Worm (Caenorhabditis elegans) whole organism, L1 larva: ENCODE data around the gene hlh-28.

Experiments
- C34B4.2 ChIP-seq: sonication (generic microtip); optimal IDR thresholded peaks from 2 replicates; lab custom pipeline; 2017; ENCODE audit warnings: mild to moderate bottlenecking, missing genetic modification characterization, missing compliant biosample characterization
- F16B12.6 ChIP-seq: fragments of 150-350 bp; optimal IDR thresholded peaks from 2 replicates; lab custom pipeline; 2014; ENCODE audit warnings: missing biosample characterization, missing genetic modification characterization
- aha-1 ChIP-seq: fragments of 150-350 bp; optimal IDR thresholded peaks from 2 replicates; lab custom pipeline; 2014; ENCODE audit warnings: missing biosample characterization, missing genetic modification characterization
- aly-2 ChIP-seq: fragments of 150-350 bp; optimal IDR thresholded peaks from 2 replicates; lab custom pipeline; 2014; ENCODE audit warnings: missing biosample characterization, missing genetic modification characterization
- ceh-63 ChIP-seq: fragments of 200-800 bp; sonication (Bioruptor generic); optimal IDR thresholded peaks from 2 replicates; lab custom pipeline; 2018; ENCODE audit warnings: mild to moderate bottlenecking, missing genetic modification characterization, missing compliant biosample characterization
- ceh-8 ChIP-seq: fragments of 200-800 bp; sonication (Bioruptor generic); optimal IDR thresholded peaks from 2 replicates; lab custom pipeline; 2018; ENCODE audit warnings: mild to moderate bottlenecking, missing genetic modification characterization, moderate library complexity, missing compliant biosample characterization
- ceh-88 ChIP-seq: fragments of 200-800 bp; sonication (Bioruptor generic); IDR thresholded peaks from 2 replicates; pipeline ENCODE4 v1.3.6; 2022; ENCODE audit warnings: missing genetic modification characterization, missing compliant biosample characterization
- ces-1 ChIP-seq: fragments of 150-350 bp; optimal IDR thresholded peaks from 2 replicates; lab custom pipeline; 2014; ENCODE audit warnings: missing biosample characterization, missing genetic modification reagents, missing genetic modification characterization
- dpl-1 ChIP-seq, 3 experiments: fragments of 150-350 bp in 2 of 3; sonication (generic microtip) in 1 of 3; optimal IDR thresholded peaks; 2 replicates each; lab custom pipeline; 2014 to 2017; ENCODE audit warnings: missing biosample characterization in 3 of 3, missing genetic modification characterization in 3 of 3, missing genetic modification reagents in 3 of 3
- efl-3 ChIP-seq: fragments of 200-800 bp; sonication (Bioruptor generic); optimal IDR thresholded peaks from 2 replicates; lab custom pipeline; 2018; ENCODE audit warnings: mild to moderate bottlenecking, missing genetic modification characterization, missing compliant biosample characterization
- egl-13 ChIP-seq: sonication (generic microtip); optimal IDR thresholded peaks from 2 replicates; lab custom pipeline; 2016; ENCODE audit warnings: missing genotype, missing genetic modification reagents, missing genetic modification characterization, missing compliant biosample characterization
- elt-3 ChIP-seq, 6 experiments: fragments of 150-350 bp in 1 of 6; sonication (generic microtip); optimal IDR thresholded peaks; 2 replicates each; lab custom pipeline; 2017 to 2018; ENCODE audit warnings: missing biosample characterization in 6 of 6, missing genetic modification characterization in 6 of 6, inconsistent platforms in 1 of 6
- ets-5 ChIP-seq: fragments of 200-800 bp; sonication (Bioruptor generic); IDR thresholded peaks from 2 replicates; pipeline ENCODE4 v1.3.6; 2022; ENCODE audit warnings: missing genetic modification characterization, missing compliant biosample characterization
- fkh-10 ChIP-seq: sonication (generic microtip); optimal IDR thresholded peaks from 2 replicates; lab custom pipeline; 2017; ENCODE audit warnings: missing biosample characterization, missing genetic modification reagents, missing genetic modification characterization
- fkh-4 ChIP-seq: sonication (generic microtip); optimal IDR thresholded peaks from 2 replicates; lab custom pipeline; 2016; ENCODE audit warnings: missing compliant biosample characterization, missing genetic modification characterization, borderline replicate concordance
- fos-1 ChIP-seq: fragments of 150-350 bp; optimal IDR thresholded peaks from 2 replicates; lab custom pipeline; 2014; ENCODE audit warnings: missing biosample characterization, missing genetic modification characterization
- hlh-17 ChIP-seq: fragments of 200-800 bp; sonication (Bioruptor generic); optimal IDR thresholded peaks from 2 replicates; lab custom pipeline; 2018; ENCODE audit warnings: missing genetic modification characterization, mild to moderate bottlenecking, missing compliant biosample characterization, moderate library complexity, borderline replicate concordance
- hlh-4 ChIP-seq: sonication (generic microtip); optimal IDR thresholded peaks from 2 replicates; lab custom pipeline; 2016; ENCODE audit warnings: mild to moderate bottlenecking, missing genetic modification characterization, missing compliant biosample characterization
- jun-1 ChIP-seq: fragments of 150-350 bp; optimal IDR thresholded peaks from 2 replicates; lab custom pipeline; 2014; ENCODE audit warnings: missing biosample characterization, missing genetic modification reagents, missing genetic modification characterization
- lin-13 ChIP-seq: fragments of 150-350 bp; optimal IDR thresholded peaks from 2 replicates; lab custom pipeline; 2014; ENCODE audit warnings: missing biosample characterization, missing genetic modification reagents, missing genetic modification characterization
- lin-14 ChIP-seq: fragments of 200-800 bp; sonication (Bioruptor generic); optimal IDR thresholded peaks from 2 replicates; lab custom pipeline; 2018; ENCODE audit warnings: mild to moderate bottlenecking, missing genetic modification characterization, moderate library complexity, missing compliant biosample characterization
- lin-35 ChIP-seq, 2 experiments: fragments of 150-350 bp; optimal IDR thresholded peaks; 2 replicates each; lab custom pipeline; 2014; ENCODE audit warnings: missing biosample characterization in 2 of 2, missing genetic modification characterization in 2 of 2, missing genetic modification reagents in 2 of 2
- lin-39 ChIP-seq: fragments of 150-350 bp; optimal IDR thresholded peaks from 2 replicates; lab custom pipeline; 2014; ENCODE audit warnings: missing biosample characterization, missing genetic modification reagents, missing genetic modification characterization
- lir-3 ChIP-seq: sonication (generic microtip); optimal IDR thresholded peaks from 2 replicates; lab custom pipeline; 2016; ENCODE audit warnings: mild to moderate bottlenecking, missing genetic modification characterization, moderate library complexity, missing compliant biosample characterization; ENCODE audit not compliant: poor library complexity
- lsy-2 ChIP-seq, 2 experiments: fragments of 150-350 bp; optimal IDR thresholded peaks; 2 replicates each; lab custom pipeline; 2014; ENCODE audit warnings: missing biosample characterization in 2 of 2, missing genetic modification characterization in 2 of 2
- mep-1 ChIP-seq: fragments of 150-350 bp; optimal IDR thresholded peaks from 2 replicates; lab custom pipeline; 2014; ENCODE audit warnings: missing biosample characterization, missing genetic modification characterization
- nhr-11 ChIP-seq: fragments of 150-350 bp; optimal IDR thresholded peaks from 2 replicates; lab custom pipeline; 2014; ENCODE audit warnings: missing biosample characterization, missing genetic modification characterization
- nhr-12 ChIP-seq: sonication (generic microtip); optimal IDR thresholded peaks from 2 replicates; lab custom pipeline; 2017; ENCODE audit warnings: missing biosample characterization, missing genetic modification characterization
- nhr-19 ChIP-seq: fragments of 200-800 bp; sonication (Bioruptor generic); conservative IDR thresholded peaks from 2 replicates; pipeline ENCODE4 v1.3.6; 2022; ENCODE audit warnings: missing genetic modification characterization, missing compliant biosample characterization
- nhr-20 ChIP-seq: sonication (generic microtip); optimal IDR thresholded peaks from 2 replicates; lab custom pipeline; 2016; ENCODE audit warnings: mild to moderate bottlenecking, missing genetic modification characterization, missing compliant biosample characterization
- nhr-237 ChIP-seq: fragments of 150-350 bp; optimal IDR thresholded peaks from 2 replicates; lab custom pipeline; 2014; ENCODE audit warnings: missing biosample characterization, missing genetic modification characterization
- nhr-28 ChIP-seq: fragments of 150-350 bp; optimal IDR thresholded peaks from 2 replicates; lab custom pipeline; 2014; ENCODE audit warnings: missing biosample characterization, missing genetic modification characterization
- nhr-47 ChIP-seq: sonication (generic microtip); optimal IDR thresholded peaks from 2 replicates; lab custom pipeline; 2016; ENCODE audit warnings: mild to moderate bottlenecking, missing genetic modification characterization, moderate library complexity, missing compliant biosample characterization
- nhr-71 ChIP-seq: sonication (generic microtip); optimal IDR thresholded peaks from 2 replicates; lab custom pipeline; 2016; ENCODE audit warnings: mild to moderate bottlenecking, missing genetic modification characterization, moderate library complexity, missing compliant biosample characterization
- nhr-76 ChIP-seq: sonication (generic microtip); optimal IDR thresholded peaks from 2 replicates; lab custom pipeline; 2017; ENCODE audit warnings: missing biosample characterization, missing genetic modification characterization
- nhr-77 ChIP-seq: fragments of 150-350 bp; optimal IDR thresholded peaks from 2 replicates; lab custom pipeline; 2014; ENCODE audit warnings: missing biosample characterization, missing genetic modification characterization
- nhr-84 ChIP-seq: sonication (generic microtip); optimal IDR thresholded peaks from 2 replicates; lab custom pipeline; 2017; ENCODE audit warnings: missing biosample characterization, missing genetic modification characterization
- nhr-90 ChIP-seq: sonication (generic microtip); optimal IDR thresholded peaks from 2 replicates; lab custom pipeline; 2016; ENCODE audit warnings: mild to moderate bottlenecking, missing genetic modification characterization, missing compliant biosample characterization; ENCODE audit not compliant: poor library complexity
- pag-3 ChIP-seq: sonication (generic microtip); optimal IDR thresholded peaks from 2 replicates; lab custom pipeline; 2017; ENCODE audit warnings: missing genetic modification characterization, mild to moderate bottlenecking, missing compliant biosample characterization, antibody characterized with exemption, borderline replicate concordance; ENCODE audit not compliant: insufficient read depth
- pqm-1 ChIP-seq: sonication (generic microtip); optimal IDR thresholded peaks from 3 replicates; lab custom pipeline; 2017; ENCODE audit warnings: missing biosample characterization, missing genetic modification characterization
- rnt-1 ChIP-seq: sonication (generic microtip); optimal IDR thresholded peaks from 2 replicates; lab custom pipeline; 2016; ENCODE audit warnings: mild to moderate bottlenecking, missing genetic modification characterization, moderate library complexity, missing compliant biosample characterization
- skn-1 ChIP-seq: fragments of 150-350 bp; optimal IDR thresholded peaks from 2 replicates; lab custom pipeline; 2014; ENCODE audit warnings: missing biosample characterization, missing genetic modification characterization
- snpc-4 ChIP-seq: fragments of 150-350 bp; optimal IDR thresholded peaks from 2 replicates; lab custom pipeline; 2014; ENCODE audit warnings: missing biosample characterization, missing genetic modification characterization
- sox-4 ChIP-seq: sonication (generic microtip); optimal IDR thresholded peaks from 2 replicates; lab custom pipeline; 2016; ENCODE audit warnings: missing genetic modification characterization, missing compliant biosample characterization
- sptf-1 ChIP-seq: fragments of 150-350 bp; optimal IDR thresholded peaks from 2 replicates; lab custom pipeline; 2014; ENCODE audit warnings: missing biosample characterization, missing genetic modification characterization
- sup-37 ChIP-seq: fragments of 200-800 bp; sonication (Bioruptor generic); optimal IDR thresholded peaks from 2 replicates; lab custom pipeline; 2018; ENCODE audit warnings: mild to moderate bottlenecking, missing genetic modification characterization, missing compliant biosample characterization
- tbx-2 ChIP-seq: sonication (generic microtip); optimal IDR thresholded peaks from 2 replicates; lab custom pipeline; 2016; ENCODE audit warnings: missing genetic modification characterization, missing compliant biosample characterization
- unc-30 ChIP-seq: sonication (generic microtip); optimal IDR thresholded peaks from 2 replicates; lab custom pipeline; 2017; ENCODE audit warnings: missing biosample characterization, missing genetic modification characterization
- unc-98 ChIP-seq: fragments of 200-800 bp; sonication (Bioruptor generic); IDR thresholded peaks from 2 replicates; pipeline ENCODE4 v1.3.6; 2022; ENCODE audit warnings: missing genetic modification characterization, missing compliant biosample characterization
- xbp-1 ChIP-seq: sonication (generic microtip); optimal IDR thresholded peaks from 2 replicates; lab custom pipeline; 2016; ENCODE audit warnings: missing genetic modification characterization, missing compliant biosample characterization
- zag-1 ChIP-seq: fragments of 150-350 bp; optimal IDR thresholded peaks from 2 replicates; lab custom pipeline; 2014; ENCODE audit warnings: missing biosample characterization, missing genetic modification characterization
- zip-4 ChIP-seq: fragments of 200-800 bp; sonication (Bioruptor generic); optimal IDR thresholded peaks from 2 replicates; lab custom pipeline; 2018; ENCODE audit warnings: mild to moderate bottlenecking, missing genetic modification characterization, moderate library complexity, missing compliant biosample characterization
- ztf-11 ChIP-seq, 2 experiments: sonication (generic microtip); optimal IDR thresholded peaks; 2 replicates each; lab custom pipeline; 2016 to 2017; ENCODE audit warnings: missing genetic modification characterization in 2 of 2, missing biosample characterization in 1 of 2, missing compliant biosample characterization in 1 of 2

hlh-28 gene

ce11 chrX:17545498-17545897 lies 5.4 kb upstream of the hlh-28 start (continued):
- no peak for TF ChIP-seq sup-37
- peak; percentile 54 for TF ChIP-seq mep-1 (tag; lab: Kevin White, UChicago)
- TF ChIP-seq rnt-1 (tag; lab: Kevin White, UChicago): peak; percentile 49
- no peak for TF ChIP-seq dpl-1 (GFP tag; optimal IDR thresholded peaks at IDR 0.05; lab: Kevin White, UChicago)
- no peak for TF ChIP-seq fos-1 (tag; lab: Kevin White, UChicago)
- TF ChIP-seq lin-14 (GFP tag; lab: Kevin White, UChicago): no peak
- no peak for TF ChIP-seq hlh-17 (GFP tag; lab: Kevin White, UChicago)
- TF ChIP-seq tbx-2: peak; percentile 52
- TF ChIP-seq nhr-77 (tag; lab: Kevin White, UChicago): peak; percentile 49
- TF ChIP-seq jun-1: no peak
- TF ChIP-seq lir-3: no peak
- no peak for TF ChIP-seq elt-3 (tag; optimal IDR thresholded peaks at IDR 0.05; lab: Kevin White, UChicago)
- no peak for TF ChIP-seq snpc-4 (tag; lab: Kevin White, UChicago)
- TF ChIP-seq nhr-237 (tag; lab: Kevin White, UChicago): no peak
- no peak for TF ChIP-seq egl-13
- TF ChIP-seq fkh-4: peak; percentile 26
- TF ChIP-seq pqm-1: no peak
- TF ChIP-seq nhr-71 (tag; lab: Kevin White, UChicago): peak; percentile 65
- TF ChIP-seq nhr-20 (tag; lab: Kevin White, UChicago): peak; percentile 58
- no peak for TF ChIP-seq unc-30 (tag; lab: Kevin White, UChicago)
- peak; percentile 51 for TF ChIP-seq ceh-8
- TF ChIP-seq zip-4 (GFP tag; lab: Kevin White, UChicago): peak; percentile 29
- TF ChIP-seq fkh-10 (GFP tag; lab: Kevin White, UChicago): peak; percentile 19
- no peak for TF ChIP-seq sptf-1 (tag; lab: Kevin White, UChicago)
- TF ChIP-seq skn-1 (tag; lab: Kevin White, UChicago): peak; percentile 17
- no peak for TF ChIP-seq F16B12.6 (tag; lab: Kevin White, UChicago)
- no peak for TF ChIP-seq ces-1 (GFP tag; lab: Kevin White, UChicago)
- TF ChIP-seq nhr-90 (tag; lab: Kevin White, UChicago): peak; percentile 71
- peak in 1 of 2 experiments; percentile 39 for TF ChIP-seq lsy-2 (tag; optimal IDR thresholded peaks at IDR 0.05; lab: Kevin White, UChicago)
- TF ChIP-seq lin-39 (tag; lab: Kevin White, UChicago): no peak
- TF ChIP-seq lin-35 (GFP tag; optimal IDR thresholded peaks at IDR 0.05; lab: Kevin White, UChicago): peak in 1 of 2 experiments; percentile 42
- no peak for TF ChIP-seq unc-98
- no peak for TF ChIP-seq pag-3 (tag; lab: Kevin White, UChicago)
- no peak for TF ChIP-seq hlh-4 (tag; lab: Kevin White, UChicago)
- peak; percentile 45 for TF ChIP-seq xbp-1 (tag; lab: Kevin White, UChicago)
- no peak for TF ChIP-seq efl-3 (GFP tag; lab: Kevin White, UChicago)
- TF ChIP-seq nhr-11 (tag; lab: Kevin White, UChicago): no peak
- no peak for TF ChIP-seq ceh-63
- TF ChIP-seq lin-13 (GFP tag; lab: Kevin White, UChicago): no peak
- peak; percentile 85 for TF ChIP-seq nhr-47 (tag; lab: Kevin White, UChicago)
- TF ChIP-seq aha-1 (tag; lab: Kevin White, UChicago): no peak
- peak; percentile 77 for TF ChIP-seq nhr-19 (GFP tag; lab: Robert Waterston, UW)
- TF ChIP-seq nhr-12: no peak
- TF ChIP-seq nhr-76 (tag; lab: Kevin White, UChicago): no peak
- TF ChIP-seq sox-4 (tag; lab: Kevin White, UChicago): peak; percentile 60
- peak; percentile 37; the same call in 1 of the 2 replicates for TF ChIP-seq ceh-88
- TF ChIP-seq nhr-28 (tag; lab: Kevin White, UChicago): no peak
- TF ChIP-seq C34B4.2 (tag; lab: Kevin White, UChicago): no peak
- peak in 1 of 2 experiments; percentile 29 for TF ChIP-seq ztf-11 (tag; optimal IDR thresholded peaks at IDR 0.05; lab: Kevin White, UChicago)
- no peak for TF ChIP-seq ets-5 (GFP tag; lab: Robert Waterston, UW)
- no peak for TF ChIP-seq aly-2
- no peak for TF ChIP-seq zag-1 (tag; lab: Kevin White, UChicago)
- no peak for TF ChIP-seq nhr-84
